Fruit fly (Drosophila melanogaster) whole organism, prepupa: Measurements from ENCODE around the gene CG12279.
A peak's percentile ranks its signal among the peaks of the same experiment; 100 is the strongest.

ENCODE experiments used
- Blimp-1 ChIP-seq: fragments of 200-800 bp; sonication (Bioruptor generic); optimal IDR thresholded peaks from 3 replicates; lab custom pipeline; 2017; ENCODE audit warnings: missing biosample characterization, missing genetic modification characterization, mild to moderate bottlenecking, moderate library complexity, missing genetic modification reagents
- CG10631 ChIP-seq: fragments of 200-800 bp; sonication (Bioruptor generic); optimal IDR thresholded peaks from 2 replicates; lab custom pipeline; 2016; ENCODE audit warnings: missing biosample characterization, missing genetic modification characterization
- CG10669 ChIP-seq: fragments of 200-800 bp; sonication (Bioruptor generic); optimal IDR thresholded peaks from 3 replicates; lab custom pipeline; 2018; ENCODE audit warnings: missing biosample characterization, mild to moderate bottlenecking, missing genetic modification characterization, moderate library complexity
- CG11294 ChIP-seq: fragments of 200-800 bp; sonication (Bioruptor generic); IDR thresholded peaks from 2 replicates; pipeline ENCODE4 v1.3.6; 2022; ENCODE audit warnings: missing biosample characterization, missing genetic modification characterization
- CG11762 ChIP-seq: fragments of 200-800 bp; sonication (Bioruptor generic); optimal IDR thresholded peaks from 3 replicates; lab custom pipeline; 2016; ENCODE audit warnings: missing biosample characterization, missing genetic modification characterization; ENCODE audit not compliant: insufficient read depth
- CG11902 ChIP-seq: fragments of 200-800 bp; sonication (Bioruptor generic); optimal IDR thresholded peaks from 3 replicates; lab custom pipeline; 2016; ENCODE audit warnings: missing biosample characterization, missing genetic modification characterization
- CG15336 ChIP-seq: fragments of 200-800 bp; sonication (Bioruptor generic); IDR thresholded peaks from 2 replicates; pipeline ENCODE4 v1.3.6; 2022; ENCODE audit warnings: missing biosample characterization, missing genetic modification characterization
- CG16779 ChIP-seq: fragments of 200-800 bp; sonication (Bioruptor generic); optimal IDR thresholded peaks from 3 replicates; lab custom pipeline; 2017; ENCODE audit warnings: missing biosample characterization, mild to moderate bottlenecking, missing genetic modification characterization
- CG32006 ChIP-seq: fragments of 200-800 bp; sonication (Bioruptor generic); optimal IDR thresholded peaks from 3 replicates; lab custom pipeline; 2017; ENCODE audit warnings: missing biosample characterization, mild to moderate bottlenecking, missing genetic modification characterization
- CG34406 ChIP-seq: fragments of 200-800 bp; sonication (Bioruptor generic); optimal IDR thresholded peaks from 3 replicates; lab custom pipeline; 2016; ENCODE audit warnings: missing biosample characterization, missing genetic modification characterization
- CG3919 ChIP-seq: fragments of 200-800 bp; sonication (Bioruptor generic); optimal IDR thresholded peaks from 3 replicates; lab custom pipeline; 2016; ENCODE audit warnings: missing biosample characterization, missing genetic modification characterization
- CG4318 ChIP-seq: fragments of 200-800 bp; sonication (Bioruptor generic); optimal IDR thresholded peaks from 3 replicates; lab custom pipeline; 2017; ENCODE audit warnings: missing biosample characterization, mild to moderate bottlenecking, missing genetic modification characterization
- CG6163 ChIP-seq: fragments of 200-800 bp; sonication (Bioruptor generic); IDR thresholded peaks from 3 replicates; pipeline ENCODE4 v1.3.6; 2022; ENCODE audit warnings: missing biosample characterization, missing genetic modification characterization
- CG6792 ChIP-seq: fragments of 200-800 bp; sonication (Bioruptor generic); optimal IDR thresholded peaks from 3 replicates; lab custom pipeline; 2016; ENCODE audit warnings: missing biosample characterization, missing genetic modification characterization
- CG6808 ChIP-seq: fragments of 200-800 bp; sonication (Bioruptor generic); optimal IDR thresholded peaks from 3 replicates; lab custom pipeline; 2017; ENCODE audit warnings: missing biosample characterization, missing genetic modification characterization, mild to moderate bottlenecking, moderate library complexity, missing genetic modification reagents
- CG6854 ChIP-seq: fragments of 200-800 bp; sonication (Bioruptor generic); optimal IDR thresholded peaks from 2 replicates; lab custom pipeline; 2017; ENCODE audit warnings: missing biosample characterization, mild to moderate bottlenecking, missing genetic modification characterization
- CG7368 ChIP-seq: fragments of 200-800 bp; sonication (Bioruptor generic); optimal IDR thresholded peaks from 3 replicates; lab custom pipeline; 2016; ENCODE audit warnings: missing biosample characterization, missing genetic modification characterization
- CG8119 ChIP-seq: fragments of 200-800 bp; sonication (Bioruptor generic); IDR thresholded peaks from 3 replicates; pipeline ENCODE4 v1.3.6; 2022; ENCODE audit warnings: missing biosample characterization, missing genetic modification characterization
- CG8319 ChIP-seq: fragments of 200-800 bp; sonication (Bioruptor generic); optimal IDR thresholded peaks from 3 replicates; lab custom pipeline; 2016; ENCODE audit warnings: missing biosample characterization, missing genetic modification characterization
- CG8632 ChIP-seq: fragments of 200-800 bp; sonication (Bioruptor generic); optimal IDR thresholded peaks from 3 replicates; lab custom pipeline; 2016; ENCODE audit warnings: missing biosample characterization, missing genetic modification characterization
- CG9139 ChIP-seq: fragments of 200-800 bp; sonication (Bioruptor generic); optimal IDR thresholded peaks from 3 replicates; lab custom pipeline; 2017; ENCODE audit warnings: missing biosample characterization, mild to moderate bottlenecking, missing genetic modification characterization
- Eip78C ChIP-seq: fragments of 200-800 bp; sonication (Bioruptor generic); peaks from one replicate; lab custom pipeline; 2016; ENCODE audit warnings: missing biosample characterization, missing genetic modification characterization
- Eip93F ChIP-seq: fragments of 200-800 bp; sonication (Bioruptor generic); optimal IDR thresholded peaks from 2 replicates; lab custom pipeline; 2016; ENCODE audit warnings: missing biosample characterization, mild to moderate bottlenecking, missing genetic modification characterization
- Ets21C ChIP-seq: fragments of 200-800 bp; sonication (Bioruptor generic); optimal IDR thresholded peaks from 3 replicates; lab custom pipeline; 2016; ENCODE audit warnings: missing biosample characterization, missing genetic modification characterization
- Ets96B ChIP-seq: fragments of 200-800 bp; optimal IDR thresholded peaks from 2 replicates; lab custom pipeline; 2019; ENCODE audit warnings: missing biosample characterization, mild to moderate bottlenecking, missing genetic modification characterization, moderate library complexity
- Hr38 ChIP-seq: sonication (Bioruptor generic); optimal IDR thresholded peaks from 2 replicates; lab custom pipeline; 2016; ENCODE audit warnings: missing biosample characterization, missing genetic modification characterization
- Hr39 ChIP-seq: fragments of 200-800 bp; sonication (Bioruptor generic); optimal IDR thresholded peaks from 2 replicates; lab custom pipeline; 2016; ENCODE audit warnings: missing biosample characterization, missing genetic modification characterization
- Hr4 ChIP-seq: fragments of 200-800 bp; sonication (Bioruptor generic); optimal IDR thresholded peaks from 3 replicates; lab custom pipeline; 2016; ENCODE audit warnings: missing biosample characterization, missing genetic modification characterization
- Lpt ChIP-seq: fragments of 200-800 bp; sonication (Bioruptor generic); optimal IDR thresholded peaks from 3 replicates; lab custom pipeline; 2016; ENCODE audit warnings: missing biosample characterization, missing genetic modification characterization
- Met ChIP-seq: fragments of 200-800 bp; sonication (Bioruptor generic); optimal IDR thresholded peaks from 3 replicates; lab custom pipeline; 2016; ENCODE audit warnings: missing biosample characterization, missing genetic modification characterization
- OdsH ChIP-seq: fragments of 200-800 bp; sonication (Bioruptor generic); optimal IDR thresholded peaks from 3 replicates; lab custom pipeline; 2016; ENCODE audit warnings: missing biosample characterization, missing genetic modification characterization
- Smox ChIP-seq: fragments of 200-800 bp; sonication (Bioruptor generic); optimal IDR thresholded peaks from 3 replicates; lab custom pipeline; 2016; ENCODE audit warnings: missing biosample characterization, missing genetic modification characterization
- Sox102F ChIP-seq: fragments of 200-800 bp; sonication (Bioruptor generic); optimal IDR thresholded peaks from 2 replicates; lab custom pipeline; 2016; ENCODE audit warnings: missing biosample characterization, mild to moderate bottlenecking, missing genetic modification characterization
- Sox14 ChIP-seq: fragments of 200-800 bp; sonication (Bioruptor generic); optimal IDR thresholded peaks from 3 replicates; lab custom pipeline; 2016; ENCODE audit warnings: missing biosample characterization, missing genetic modification characterization
- Sox15 ChIP-seq: fragments of 200-800 bp; sonication (Bioruptor generic); optimal IDR thresholded peaks from 3 replicates; lab custom pipeline; 2016; ENCODE audit warnings: missing biosample characterization, missing genetic modification characterization
- achi ChIP-seq: fragments of 200-800 bp; sonication (Bioruptor generic); optimal IDR thresholded peaks from 3 replicates; lab custom pipeline; 2016; ENCODE audit warnings: missing biosample characterization, missing genetic modification characterization
- acj6 ChIP-seq: fragments of 200-800 bp; sonication (Bioruptor generic); optimal IDR thresholded peaks from 3 replicates; lab custom pipeline; 2016; ENCODE audit warnings: missing biosample characterization, missing genetic modification characterization
- cyc ChIP-seq: fragments of 200-800 bp; sonication (Bioruptor generic); optimal IDR thresholded peaks from 3 replicates; lab custom pipeline; 2016; ENCODE audit warnings: missing biosample characterization, missing genetic modification characterization
- dac ChIP-seq: fragments of 200-800 bp; sonication (Bioruptor generic); optimal IDR thresholded peaks from 2 replicates; lab custom pipeline; 2017; ENCODE audit warnings: missing biosample characterization, mild to moderate bottlenecking, missing genetic modification characterization
- dsx ChIP-seq: fragments of 200-800 bp; optimal IDR thresholded peaks from 3 replicates; lab custom pipeline; 2019; ENCODE audit warnings: missing biosample characterization, mild to moderate bottlenecking, missing genetic modification characterization, moderate library complexity; ENCODE audit not compliant: poor library complexity, severe bottlenecking
- esn ChIP-seq: fragments of 200-800 bp; sonication (Bioruptor generic); optimal IDR thresholded peaks from 2 replicates; lab custom pipeline; 2016; ENCODE audit warnings: missing biosample characterization, mild to moderate bottlenecking, missing genetic modification characterization, moderate library complexity
- fd59A ChIP-seq: fragments of 200-800 bp; sonication (Bioruptor generic); optimal IDR thresholded peaks from 2 replicates; lab custom pipeline; 2017; ENCODE audit warnings: missing biosample characterization, mild to moderate bottlenecking, missing genetic modification characterization, missing genetic modification reagents
- fd85E ChIP-seq: fragments of 200-800 bp; sonication (Bioruptor generic); optimal IDR thresholded peaks from 3 replicates; lab custom pipeline; 2016; ENCODE audit warnings: missing biosample characterization, missing genetic modification characterization
- lz ChIP-seq: fragments of 200-800 bp; sonication (Bioruptor generic); optimal IDR thresholded peaks from 3 replicates; lab custom pipeline; 2016; ENCODE audit warnings: missing biosample characterization, missing genetic modification characterization
- net ChIP-seq: fragments of 200-800 bp; sonication (Bioruptor generic); optimal IDR thresholded peaks from 3 replicates; lab custom pipeline; 2016; ENCODE audit warnings: missing biosample characterization, missing genetic modification characterization
- pdm3 ChIP-seq: fragments of 200-800 bp; sonication (Bioruptor generic); optimal IDR thresholded peaks from 3 replicates; lab custom pipeline; 2016; ENCODE audit warnings: missing biosample characterization, missing genetic modification characterization
- salr ChIP-seq, 2 experiments: fragments of 200-800 bp; sonication (Bioruptor generic); optimal IDR thresholded peaks; 3 replicates each; lab custom pipeline; 2016 to 2018; ENCODE audit warnings: missing biosample characterization in 2 of 2, missing genetic modification characterization in 2 of 2, mild to moderate bottlenecking in 1 of 2
- ss ChIP-seq, 2 experiments: fragments of 200-800 bp; sonication (Bioruptor generic); optimal IDR thresholded peaks; 2 replicates in 1 of 2; 3 replicates in 1 of 2; lab custom pipeline; 2017 to 2018; ENCODE audit warnings: mild to moderate bottlenecking in 2 of 2, missing biosample characterization in 2 of 2, missing genetic modification characterization in 2 of 2, moderate library complexity in 1 of 2
- svp ChIP-seq: fragments of 200-800 bp; sonication (Bioruptor generic); peaks from one replicate; lab custom pipeline; 2016; ENCODE audit warnings: missing biosample characterization, missing genetic modification characterization
- topi ChIP-seq: fragments of 200-800 bp; sonication (Bioruptor generic); optimal IDR thresholded peaks from 3 replicates; lab custom pipeline; 2016; ENCODE audit warnings: missing biosample characterization, missing genetic modification characterization
- vri ChIP-seq: fragments of 200-800 bp; sonication (Bioruptor generic); optimal IDR thresholded peaks from 3 replicates; lab custom pipeline; 2016; ENCODE audit warnings: missing biosample characterization, mild to moderate bottlenecking, missing genetic modification characterization

Gene CG12279

DNA sequence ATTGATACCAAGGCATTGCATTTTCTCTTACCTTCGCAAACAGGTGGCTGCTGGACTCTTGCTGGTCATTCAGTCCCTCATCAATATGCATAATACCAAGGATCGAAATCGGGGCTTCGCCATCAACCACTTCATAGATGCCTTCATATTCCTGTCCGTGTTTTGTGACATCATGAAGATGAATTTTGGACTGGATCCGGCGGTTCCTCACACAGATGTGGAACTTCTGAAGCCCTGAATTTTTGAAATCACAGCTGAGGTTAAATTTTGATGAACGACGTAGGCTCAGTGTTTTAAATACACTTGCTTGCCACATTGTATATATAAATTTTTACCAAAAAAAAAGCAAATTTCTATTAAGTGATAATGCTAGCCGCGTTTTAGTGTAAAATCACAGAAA is 7.9 kb upstream of the CG12279 start, which contains the start of gene Past1:
TSS of gene Past1 (plus strand) at position 301 of the 400 bp plus-strand sequence.
- no peak for TF ChIP-seq vri (GFP tag; lab: Kevin White, UChicago)
- TF ChIP-seq svp (GFP tag; lab: Kevin White, UChicago) = peak; percentile 53

DNA sequence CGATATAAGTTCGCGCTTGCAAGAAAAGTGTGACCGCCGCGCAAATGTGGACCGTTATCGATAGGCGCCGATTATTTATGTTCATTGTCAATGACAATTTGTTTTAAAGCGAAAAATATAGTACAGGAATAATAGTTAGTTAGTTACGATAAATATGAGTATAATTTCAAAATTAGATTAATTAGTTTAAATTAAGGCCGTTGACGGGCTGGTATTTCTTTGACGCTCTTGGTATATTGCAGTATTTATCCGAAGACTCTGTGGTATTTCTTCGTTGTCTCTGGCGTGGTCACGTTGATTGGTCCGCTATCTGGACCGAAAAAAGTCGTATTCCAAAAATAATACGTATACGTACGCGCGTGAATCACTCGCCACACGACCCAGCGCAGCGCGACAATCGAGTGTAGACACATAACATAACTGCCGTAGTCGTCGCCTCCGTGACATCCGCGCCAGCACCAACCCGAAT is 7.3 kb upstream of the CG12279 start:
- no peak for TF ChIP-seq OdsH (GFP tag; lab: Kevin White, UChicago)
- no peak for TF ChIP-seq Lpt (GFP tag; lab: Kevin White, UChicago)
- no peak for TF ChIP-seq CG11762
- TF ChIP-seq lz (GFP tag; lab: Kevin White, UChicago) = no peak
- TF ChIP-seq CG15336 (GFP tag; lab: Robert Waterston, UW) = no peak
- TF ChIP-seq dac (GFP tag; lab: Kevin White, UChicago) = no peak
- no peak for TF ChIP-seq CG9139
- TF ChIP-seq vri (GFP tag; lab: Kevin White, UChicago) = peak; percentile 66
- no peak for TF ChIP-seq salr (GFP tag; optimal IDR thresholded peaks at IDR 0.05; lab: Kevin White, UChicago)
- peak; percentile 31 for TF ChIP-seq Eip93F (GFP tag; lab: Kevin White, UChicago)
- no peak for TF ChIP-seq achi (GFP tag; lab: Kevin White, UChicago)
- TF ChIP-seq CG3919 (GFP tag; lab: Kevin White, UChicago) = no peak
- no peak for TF ChIP-seq CG11902 (GFP tag; lab: Kevin White, UChicago)
- no peak for TF ChIP-seq Smox
- TF ChIP-seq CG6808 = no peak
- TF ChIP-seq dsx (GFP tag; lab: Kevin White, UChicago) = no peak
- TF ChIP-seq ss (GFP tag; optimal IDR thresholded peaks at IDR 0.05; lab: Kevin White, UChicago) = no peak
- no peak for TF ChIP-seq CG6792 (GFP tag; lab: Kevin White, UChicago)
- no peak for TF ChIP-seq CG6163
- no peak for TF ChIP-seq cyc (GFP tag; lab: Kevin White, UChicago)
- peak; percentile 59 for TF ChIP-seq Eip78C
- TF ChIP-seq Hr38 (GFP tag; lab: Kevin White, UChicago) = no peak
- TF ChIP-seq esn (GFP tag; lab: Kevin White, UChicago) = peak; percentile 17
- TF ChIP-seq CG4318 (GFP tag; lab: Kevin White, UChicago) = no peak
- no peak for TF ChIP-seq CG16779
- TF ChIP-seq Met (GFP tag; lab: Kevin White, UChicago) = no peak
- TF ChIP-seq fd85E (GFP tag; lab: Kevin White, UChicago) = no peak
- TF ChIP-seq Sox15 (GFP tag; lab: Kevin White, UChicago) = no peak
- TF ChIP-seq CG7368 (GFP tag; lab: Kevin White, UChicago) = no peak
- no peak for TF ChIP-seq CG10669 (GFP tag; lab: Kevin White, UChicago)
- TF ChIP-seq Sox14 (GFP tag; lab: Kevin White, UChicago) = peak; percentile 28
- TF ChIP-seq Ets96B = no peak
- no peak for TF ChIP-seq acj6
- no peak for TF ChIP-seq CG8119
- TF ChIP-seq topi (GFP tag; lab: Kevin White, UChicago) = no peak
- no peak for TF ChIP-seq CG32006 (GFP tag; lab: Kevin White, UChicago)
- no peak for TF ChIP-seq Blimp-1 (GFP tag; lab: Kevin White, UChicago)
- TF ChIP-seq Ets21C (GFP tag; lab: Kevin White, UChicago) = no peak
- TF ChIP-seq pdm3 (GFP tag; lab: Kevin White, UChicago) = no peak
- no peak for TF ChIP-seq svp (GFP tag; lab: Kevin White, UChicago)
- TF ChIP-seq CG8632 = no peak
- no peak for TF ChIP-seq Hr39 (GFP tag; lab: Kevin White, UChicago)
- TF ChIP-seq CG34406 = no peak
- TF ChIP-seq CG11294 (GFP tag; lab: Robert Waterston, UW) = no peak
- TF ChIP-seq net (GFP tag; lab: Kevin White, UChicago) = no peak
- TF ChIP-seq Sox102F (GFP tag; lab: Kevin White, UChicago) = no peak
- TF ChIP-seq CG10631 (GFP tag; lab: Kevin White, UChicago) = no peak
- no peak for TF ChIP-seq CG6854
- no peak for TF ChIP-seq Hr4 (GFP tag; lab: Kevin White, UChicago)
- no peak for TF ChIP-seq CG8319 (GFP tag; lab: Kevin White, UChicago)
- TF ChIP-seq fd59A = no peak
